Worm (Caenorhabditis elegans) whole organism, late embryonic: ENCODE results near the gene bus-19.

Source experiments
- C08G9.2 ChIP-seq: sonication (generic microtip); optimal IDR thresholded peaks from 2 replicates; lab custom pipeline; 2016; ENCODE audit warnings: mild to moderate bottlenecking, missing genetic modification characterization, moderate library complexity, missing compliant biosample characterization
- C38D4.7 ChIP-seq: fragments of 200-800 bp; sonication (Bioruptor generic); optimal IDR thresholded peaks from 2 replicates; lab custom pipeline; 2018; ENCODE audit warnings: mild to moderate bottlenecking, missing genetic modification characterization, moderate library complexity, missing compliant biosample characterization
- K02D7.2 ChIP-seq: sonication (generic microtip); optimal IDR thresholded peaks from 2 replicates; lab custom pipeline; 2017; ENCODE audit warnings: mild to moderate bottlenecking, missing genetic modification characterization, missing compliant biosample characterization
- K09A11.1 ChIP-seq: sonication (generic microtip); optimal IDR thresholded peaks from 2 replicates; lab custom pipeline; 2017; ENCODE audit warnings: antibody characterized with exemption, mild to moderate bottlenecking, missing genetic modification characterization, missing compliant biosample characterization; ENCODE audit not compliant: insufficient read depth
- Y22D7AL.16 ChIP-seq: sonication (generic microtip); optimal IDR thresholded peaks from 2 replicates; lab custom pipeline; 2016; ENCODE audit warnings: missing genetic modification characterization, missing compliant biosample characterization
- ahr-1 ChIP-seq: sonication (generic microtip); optimal IDR thresholded peaks from 2 replicates; lab custom pipeline; 2016; ENCODE audit warnings: missing genetic modification characterization, missing compliant biosample characterization
- ama-1 ChIP-seq: fragments of 150-350 bp; optimal IDR thresholded peaks from 2 replicates; lab custom pipeline; 2014
- ceh-14 ChIP-seq: sonication (generic microtip); optimal IDR thresholded peaks from 2 replicates; lab custom pipeline; 2016; ENCODE audit warnings: missing genotype, missing genetic modification characterization, missing compliant biosample characterization
- ceh-18 ChIP-seq: sonication (generic microtip); optimal IDR thresholded peaks from 2 replicates; lab custom pipeline; 2016; ENCODE audit warnings: missing genetic modification characterization, missing compliant biosample characterization
- ceh-24 ChIP-seq: sonication (generic microtip); optimal IDR thresholded peaks from 2 replicates; lab custom pipeline; 2016; ENCODE audit warnings: mild to moderate bottlenecking, missing genetic modification characterization, missing compliant biosample characterization
- ceh-30 ChIP-seq: fragments of 150-350 bp; optimal IDR thresholded peaks from 2 replicates; lab custom pipeline; 2014; ENCODE audit warnings: missing biosample characterization, missing genetic modification characterization
- ceh-31 ChIP-seq: sonication (generic microtip); optimal IDR thresholded peaks from 2 replicates; lab custom pipeline; 2016; ENCODE audit warnings: missing genetic modification characterization, missing compliant biosample characterization
- ceh-6 ChIP-seq: fragments of 200-800 bp; sonication (Bioruptor generic); optimal IDR thresholded peaks from 2 replicates; lab custom pipeline; 2018; ENCODE audit warnings: mild to moderate bottlenecking, missing genetic modification characterization, missing compliant biosample characterization
- ceh-9 ChIP-seq: sonication (generic microtip); optimal IDR thresholded peaks from 2 replicates; lab custom pipeline; 2016; ENCODE audit warnings: mild to moderate bottlenecking, missing genetic modification characterization, inconsistent platforms, missing compliant biosample characterization
- dmd-4 ChIP-seq: sonication (generic microtip); optimal IDR thresholded peaks from 2 replicates; lab custom pipeline; 2016; ENCODE audit warnings: borderline replicate concordance, missing genetic modification characterization, missing compliant biosample characterization
- dve-1 ChIP-seq: sonication (generic microtip); optimal IDR thresholded peaks from 2 replicates; lab custom pipeline; 2017; ENCODE audit warnings: antibody characterized with exemption, mild to moderate bottlenecking, missing genetic modification characterization, missing compliant biosample characterization
- elt-4 ChIP-seq: sonication (generic microtip); optimal IDR thresholded peaks from 2 replicates; lab custom pipeline; 2016; ENCODE audit warnings: missing genetic modification characterization, missing compliant biosample characterization
- ets-4 ChIP-seq: sonication (generic microtip); optimal IDR thresholded peaks from 2 replicates; lab custom pipeline; 2016; ENCODE audit warnings: missing genetic modification characterization, missing compliant biosample characterization
- eyg-1 ChIP-seq: sonication (generic microtip); optimal IDR thresholded peaks from 2 replicates; lab custom pipeline; 2016; ENCODE audit warnings: missing genotype, missing genetic modification characterization, missing compliant biosample characterization
- fax-1 ChIP-seq: sonication (generic microtip); optimal IDR thresholded peaks from 2 replicates; lab custom pipeline; 2016; ENCODE audit warnings: missing genotype, missing genetic modification characterization, missing compliant biosample characterization
- fkh-10 ChIP-seq: fragments of 150-350 bp; optimal IDR thresholded peaks from 2 replicates; lab custom pipeline; 2014; ENCODE audit warnings: missing biosample characterization, missing genetic modification reagents, missing genetic modification characterization
- fkh-6 ChIP-seq: sonication (generic microtip); optimal IDR thresholded peaks from 2 replicates; lab custom pipeline; 2016; ENCODE audit warnings: missing genetic modification characterization, missing compliant biosample characterization
- gmeb-2 ChIP-seq: sonication (generic microtip); optimal IDR thresholded peaks from 2 replicates; lab custom pipeline; 2016; ENCODE audit warnings: missing genetic modification characterization, inconsistent platforms, missing compliant biosample characterization
- hlh-13 ChIP-seq: fragments of 200-800 bp; sonication (Bioruptor generic); optimal IDR thresholded peaks from 2 replicates; lab custom pipeline; 2018; ENCODE audit warnings: mild to moderate bottlenecking, missing genetic modification characterization, missing compliant biosample characterization
- hlh-30 ChIP-seq: sonication (generic microtip); optimal IDR thresholded peaks from 2 replicates; lab custom pipeline; 2017; ENCODE audit warnings: antibody characterized with exemption, missing genetic modification characterization, missing compliant biosample characterization; ENCODE audit not compliant: insufficient read depth
- hlh-8 ChIP-seq: sonication (generic microtip); optimal IDR thresholded peaks from 2 replicates; lab custom pipeline; 2016; ENCODE audit warnings: missing genotype, missing genetic modification characterization, missing compliant biosample characterization
- lim-6 ChIP-seq: sonication (generic microtip); optimal IDR thresholded peaks from 2 replicates; lab custom pipeline; 2016; ENCODE audit warnings: missing genetic modification characterization, missing compliant biosample characterization
- lin-11 ChIP-seq: fragments of 200-800 bp; sonication (Bioruptor generic); optimal IDR thresholded peaks from 2 replicates; lab custom pipeline; 2018; ENCODE audit warnings: mild to moderate bottlenecking, missing genetic modification characterization, missing compliant biosample characterization
- madf-2 ChIP-seq: sonication (generic microtip); optimal IDR thresholded peaks from 2 replicates; lab custom pipeline; 2017; ENCODE audit warnings: missing genetic modification characterization, missing compliant biosample characterization
- mec-3 ChIP-seq: sonication (generic microtip); optimal IDR thresholded peaks from 2 replicates; lab custom pipeline; 2016; ENCODE audit warnings: borderline replicate concordance, missing genetic modification characterization, missing compliant biosample characterization
- nfya-1 ChIP-seq: sonication (generic microtip); optimal IDR thresholded peaks from 2 replicates; lab custom pipeline; 2017; ENCODE audit warnings: missing genetic modification characterization, mild to moderate bottlenecking, missing compliant biosample characterization, antibody characterized with exemption, moderate library complexity
- nhr-232 ChIP-seq: sonication (generic microtip); optimal IDR thresholded peaks from 2 replicates; lab custom pipeline; 2016; ENCODE audit warnings: missing genetic modification characterization, missing compliant biosample characterization
- npax-4 ChIP-seq: sonication (generic microtip); optimal IDR thresholded peaks from 2 replicates; lab custom pipeline; 2016; ENCODE audit warnings: missing genetic modification characterization, missing compliant biosample characterization
- odd-2 ChIP-seq: sonication (generic microtip); optimal IDR thresholded peaks from 2 replicates; lab custom pipeline; 2017; ENCODE audit warnings: antibody characterized with exemption, mild to moderate bottlenecking, missing genetic modification characterization, missing compliant biosample characterization
- pat-9 ChIP-seq: fragments of 200-800 bp; sonication (Bioruptor generic); optimal IDR thresholded peaks from 2 replicates; lab custom pipeline; 2018; ENCODE audit warnings: mild to moderate bottlenecking, missing genetic modification characterization, moderate library complexity, missing compliant biosample characterization
- pax-1 ChIP-seq: fragments of 150-350 bp; optimal IDR thresholded peaks from 2 replicates; lab custom pipeline; 2014; ENCODE audit warnings: missing biosample characterization, missing genetic modification characterization
- pha-4 ChIP-seq: fragments of 150-350 bp; optimal IDR thresholded peaks from 2 replicates; lab custom pipeline; 2018; ENCODE audit warnings: missing biosample characterization, missing genetic modification reagents, missing genetic modification characterization
- ref-2 ChIP-seq: sonication (generic microtip); optimal IDR thresholded peaks from 2 replicates; lab custom pipeline; 2016; ENCODE audit warnings: missing genetic modification characterization, missing compliant biosample characterization
- rnt-1 ChIP-seq: sonication (generic microtip); optimal IDR thresholded peaks from 2 replicates; lab custom pipeline; 2016; ENCODE audit warnings: missing genetic modification characterization, missing compliant biosample characterization
- sox-2 ChIP-seq: fragments of 200-800 bp; sonication (Bioruptor generic); IDR thresholded peaks from 2 replicates; pipeline ENCODE4 v1.3.6; 2022; ENCODE audit warnings: missing genetic modification reagents, missing genetic modification characterization, missing compliant biosample characterization
- sox-4 ChIP-seq: sonication (generic microtip); optimal IDR thresholded peaks from 2 replicates; lab custom pipeline; 2017; ENCODE audit warnings: mild to moderate bottlenecking, missing genetic modification characterization, inconsistent platforms, missing compliant biosample characterization
- syd-9 ChIP-seq: sonication (generic microtip); optimal IDR thresholded peaks from 2 replicates; lab custom pipeline; 2016; ENCODE audit warnings: mild to moderate bottlenecking, missing genetic modification characterization, moderate library complexity, missing compliant biosample characterization
- tbx-7 ChIP-seq: sonication (generic microtip); optimal IDR thresholded peaks from 2 replicates; lab custom pipeline; 2016; ENCODE audit warnings: missing genotype, missing genetic modification characterization, missing compliant biosample characterization
- ttx-3 ChIP-seq: sonication (generic microtip); optimal IDR thresholded peaks from 2 replicates; lab custom pipeline; 2016; ENCODE audit warnings: missing genetic modification reagents, missing genetic modification characterization, missing compliant biosample characterization
- unc-3 ChIP-seq, 2 experiments: fragments of 200-800 bp in 1 of 2; sonication (Bioruptor generic) in 1 of 2; sonication (generic microtip) in 1 of 2; conservative IDR thresholded peaks in 1 of 2; optimal IDR thresholded peaks in 1 of 2; 2 replicates each; pipeline versions ENCODE4 v1.3.6 to Lab custom; 2016 to 2022; ENCODE audit warnings: missing compliant biosample characterization in 2 of 2, missing genetic modification characterization in 2 of 2, missing genetic modification reagents in 1 of 2
- unc-42 ChIP-seq: sonication (generic microtip); optimal IDR thresholded peaks from 2 replicates; lab custom pipeline; 2016; ENCODE audit warnings: missing genotype, missing genetic modification characterization, missing compliant biosample characterization
- unc-55 ChIP-seq: sonication (generic microtip); optimal IDR thresholded peaks from 2 replicates; lab custom pipeline; 2017; ENCODE audit warnings: missing biosample characterization, missing genetic modification reagents, missing genetic modification characterization
- unc-86 ChIP-seq: sonication (generic microtip); optimal IDR thresholded peaks from 2 replicates; lab custom pipeline; 2016; ENCODE audit warnings: missing genetic modification characterization, missing compliant biosample characterization
- zip-5 ChIP-seq: sonication (generic microtip); optimal IDR thresholded peaks from 2 replicates; lab custom pipeline; 2016; ENCODE audit warnings: missing genetic modification characterization, missing compliant biosample characterization
- ztf-16 ChIP-seq: sonication (generic microtip); optimal IDR thresholded peaks from 2 replicates; lab custom pipeline; 2017; ENCODE audit warnings: missing genetic modification characterization, missing compliant biosample characterization

bus-19 gene

DNA sequence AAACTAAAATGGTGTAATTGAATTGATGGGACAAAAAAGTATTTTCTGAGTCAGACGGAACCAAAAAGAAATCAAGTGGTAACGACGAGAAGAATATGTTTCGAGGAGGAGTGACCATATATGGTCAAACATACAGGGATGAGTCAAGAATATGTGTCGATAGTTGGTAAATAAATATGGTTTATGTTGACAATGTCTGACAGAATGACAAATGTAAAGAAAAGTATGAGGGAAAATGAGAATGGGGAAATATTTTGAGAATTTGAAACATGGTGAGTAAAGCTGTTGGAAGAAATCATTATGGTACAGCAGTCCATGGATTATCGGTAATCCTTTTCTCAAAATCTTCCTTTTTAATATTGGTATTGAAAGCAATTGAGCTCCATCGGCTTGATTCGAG, 3.9 kb upstream of the bus-19 start, which contains the start of gene nspg-1:
TSS of gene nspg-1 (minus strand) at position 101 of the 400 bp plus-strand sequence.
- no peak for TF ChIP-seq hlh-30
- no peak for TF ChIP-seq ets-4 (tag; lab: Kevin White, UChicago)
- no peak for TF ChIP-seq lim-6

DNA sequence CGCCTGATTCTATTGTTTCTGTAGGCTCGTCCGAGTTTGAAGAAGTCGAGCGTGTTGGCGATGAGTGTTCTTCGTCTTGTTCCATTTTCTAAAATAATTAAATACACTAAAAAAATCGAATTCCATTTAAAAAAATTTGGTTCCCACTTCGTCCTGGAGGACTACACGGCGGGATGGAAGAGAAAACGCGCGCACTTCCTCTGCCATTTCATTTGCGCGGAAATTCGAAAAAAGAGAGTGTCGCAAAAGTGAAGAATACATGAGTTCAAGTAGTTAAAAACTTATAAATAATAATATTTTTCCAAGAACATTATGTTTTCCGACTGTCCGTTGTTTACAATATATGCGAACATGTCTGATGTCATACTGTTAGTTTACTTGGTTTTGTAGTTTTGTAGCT, 1.9 kb upstream of the bus-19 start, which contains the start of gene T07F10.3:
TSS of gene T07F10.3 (minus strand) at position 98 of the 400 bp plus-strand sequence.
- TF ChIP-seq zip-5 (tag; lab: Kevin White, UChicago) (peak; percentile 92), eyg-1 (tag; lab: Kevin White, UChicago) (no peak), ama-1 (lab: Kevin White, UChicago) (no peak), syd-9 (tag; lab: Kevin White, UChicago) (no peak), C38D4.7 (GFP tag; lab: Kevin White, UChicago) (no peak), elt-4 (tag; lab: Kevin White, UChicago) (no peak), mec-3 (peak; percentile 94), fax-1 (tag; lab: Kevin White, UChicago) (peak; percentile 84), unc-3 (GFP tag; conservative IDR thresholded peaks at IDR 0.05; lab: Robert Waterston, UW) (peak; percentile 33; the same call in 1 of the 2 replicates), unc-3 (tag; optimal IDR thresholded peaks at IDR 0.05; lab: Kevin White, UChicago) (no peak), unc-86 (tag; lab: Kevin White, UChicago) (peak; percentile 66), ceh-14 (tag; lab: Kevin White, UChicago) (peak; percentile 79), fkh-6 (tag; lab: Kevin White, UChicago) (peak; percentile 63), gmeb-2 (tag; lab: Kevin White, UChicago) (peak; percentile 18), ahr-1 (tag; lab: Kevin White, UChicago) (peak; percentile 66), sox-2 (GFP tag; lab: Robert Waterston, UW) (no peak), ttx-3 (tag; lab: Kevin White, UChicago) (peak; percentile 21), pha-4 (tag; lab: Kevin White, UChicago) (no peak), pat-9 (tag; lab: Kevin White, UChicago) (no peak), rnt-1 (peak; percentile 81), npax-4 (tag; lab: Kevin White, UChicago) (no peak), ets-4 (tag; lab: Kevin White, UChicago) (peak; percentile 99), ceh-9 (no peak), ceh-31 (tag; lab: Kevin White, UChicago) (peak; percentile 99), ceh-6 (GFP tag; lab: Kevin White, UChicago) (no peak), ztf-16 (tag; lab: Kevin White, UChicago) (peak; percentile 22), hlh-13 (GFP tag; lab: Kevin White, UChicago) (peak; percentile 15), nhr-232 (tag; lab: Kevin White, UChicago) (no peak), K09A11.1 (tag; lab: Kevin White, UChicago) (no peak), tbx-7 (tag; lab: Kevin White, UChicago) (peak; percentile 98), pax-1 (tag; lab: Kevin White, UChicago) (no peak), unc-42 (tag; lab: Kevin White, UChicago) (peak; percentile 37), dmd-4 (tag; lab: Kevin White, UChicago) (no peak), ceh-24 (tag; lab: Kevin White, UChicago) (no peak), ceh-30 (no peak), odd-2 (no peak), hlh-8 (tag; lab: Kevin White, UChicago) (peak; percentile 84), K02D7.2 (tag; lab: Kevin White, UChicago) (no peak), sox-4 (tag; lab: Kevin White, UChicago) (no peak), madf-2 (tag; lab: Kevin White, UChicago) (peak; percentile 54), dve-1 (no peak), hlh-30 (no peak), lin-11 (tag; lab: Kevin White, UChicago) (no peak), ceh-18 (peak; percentile 38), unc-55 (GFP tag; lab: Kevin White, UChicago) (no peak), fkh-10 (no peak), ref-2 (tag; lab: Kevin White, UChicago) (peak; percentile 96), Y22D7AL.16 (tag; lab: Kevin White, UChicago) (peak; percentile 35), C08G9.2 (tag; lab: Kevin White, UChicago) (peak; percentile 99), nfya-1 (tag; lab: Kevin White, UChicago) (peak; percentile 35)
